Fruit fly (Drosophila melanogaster) whole organism, embryonic: ENCODE measurements around the gene Atg6.

Source experiments
- CG1602 ChIP-seq: fragments of 200-800 bp; sonication (Bioruptor generic); optimal IDR thresholded peaks from 3 replicates; lab custom pipeline; 2016; ENCODE audit warnings: missing biosample characterization, missing genetic modification characterization
- btn ChIP-seq: fragments of 200-800 bp; sonication (Bioruptor generic); optimal IDR thresholded peaks from 2 replicates; lab custom pipeline; 2016; ENCODE audit warnings: missing biosample characterization, missing genetic modification characterization
- pb ChIP-seq: fragments of 200-800 bp; sonication (Bioruptor generic); optimal IDR thresholded peaks from 3 replicates; lab custom pipeline; 2016; ENCODE audit warnings: missing biosample characterization, missing genetic modification characterization

dm6 chr3R:24031825-24032523 is 18.6 kb downstream of the Atg6 start, which contains the start of the genes KrT95D and Mettl3:
- TF ChIP-seq btn (GFP tag; lab: Kevin White, UChicago): no peak
- no peak for TF ChIP-seq pb (GFP tag; lab: Kevin White, UChicago)
- TF ChIP-seq CG1602 (GFP tag; lab: Kevin White, UChicago): no peak
